Fruit fly (Drosophila melanogaster): ENCODE data around the gene CG10877.

Gene CG10877

DNA sequence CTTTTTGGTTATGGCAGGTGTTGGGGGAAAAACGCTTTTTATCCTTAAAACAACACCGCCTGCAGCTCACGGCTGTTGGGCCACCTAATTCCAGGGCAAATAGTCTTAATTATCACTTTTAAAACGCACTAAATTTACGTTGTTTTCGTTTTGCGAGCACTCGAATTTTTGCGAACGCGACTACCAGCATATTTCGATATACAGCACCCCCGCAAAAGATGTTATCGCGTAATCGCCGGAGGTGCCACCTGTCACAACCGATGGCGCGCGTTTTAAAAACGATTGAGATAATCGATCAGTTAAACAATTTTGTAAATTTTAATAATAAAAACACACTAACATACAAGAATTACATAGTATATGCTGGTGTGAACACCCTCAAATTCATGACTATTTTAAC is 11.8 kb downstream of the CG10877 start, which contains the start of gene Stat92E (continued):
- TF ChIP-seq NK7.1 (GFP tag; optimal IDR thresholded peaks at IDR 0.05): no peak
- no peak for TF ChIP-seq CG15073 (GFP tag; optimal IDR thresholded peaks at IDR 0.05)
- TF ChIP-seq ttk (GFP tag; IDR thresholded peaks at IDR 0.05): no peak
- no peak for TF ChIP-seq CG12942 (GFP tag; optimal IDR thresholded peaks at IDR 0.05)
- TF ChIP-seq Blimp-1 (GFP tag; optimal IDR thresholded peaks at IDR 0.05): no peak
- TF ChIP-seq CG10267 (tag; optimal IDR thresholded peaks at IDR 0.05): no peak
- no peak for TF ChIP-seq Nf-YB (GFP tag; optimal IDR thresholded peaks at IDR 0.05)
- TF ChIP-seq Camta (GFP tag; optimal IDR thresholded peaks at IDR 0.05): no peak
- no peak for TF ChIP-seq tgo (GFP tag; IDR thresholded peaks at IDR 0.05)
- TF ChIP-seq H15 (GFP tag; IDR thresholded peaks at IDR 0.05): no peak
- no peak for TF ChIP-seq Oaz (GFP tag; IDR thresholded peaks at IDR 0.05)
- no peak for TF ChIP-seq E2f1 (GFP tag; IDR thresholded peaks at IDR 0.05)
- TF ChIP-seq her (GFP tag; optimal IDR thresholded peaks at IDR 0.05): no peak
- peak; percentile 15; the same call in 1 of the 2 replicates for TF ChIP-seq unc-4 (GFP tag; IDR thresholded peaks at IDR 0.05; ENCODE audit: partially characterized antibody)
- TF ChIP-seq B-H1 (GFP tag; IDR thresholded peaks at IDR 0.05): no peak
- no peak for TF ChIP-seq CG18476 (GFP tag; optimal IDR thresholded peaks at IDR 0.05)
- no peak for TF ChIP-seq grau (tag; optimal IDR thresholded peaks at IDR 0.05)
- TF ChIP-seq pum (GFP tag; optimal IDR thresholded peaks at IDR 0.05): no peak
- no peak for TF ChIP-seq CG14050 (GFP tag; IDR thresholded peaks at IDR 0.05)
- TF ChIP-seq nerfin-1 (tag; optimal IDR thresholded peaks at IDR 0.05): no peak
- no peak for TF ChIP-seq ham (GFP tag; IDR thresholded peaks at IDR 0.05)
- no peak for TF ChIP-seq CG1832 (GFP tag; optimal IDR thresholded peaks at IDR 0.05)
- TF ChIP-seq en (GFP tag; optimal IDR thresholded peaks at IDR 0.05): no peak
- no peak for TF ChIP-seq tup (GFP tag; optimal IDR thresholded peaks at IDR 0.05)
- TF ChIP-seq mirr (GFP tag; optimal IDR thresholded peaks at IDR 0.05): no peak
- no peak for TF ChIP-seq B-H2 (GFP tag; optimal IDR thresholded peaks at IDR 0.05)
- no peak for TF ChIP-seq CG7839 (tag; optimal IDR thresholded peaks at IDR 0.05)
- TF ChIP-seq croc (GFP tag; conservative IDR thresholded peaks at IDR 0.05): no peak
- no peak for TF ChIP-seq CG18262 (tag; optimal IDR thresholded peaks at IDR 0.05)
- no peak for TF ChIP-seq danr (GFP tag; IDR thresholded peaks at IDR 0.05)
- TF ChIP-seq gsb-n (tag; optimal IDR thresholded peaks at IDR 0.05): no peak
- TF ChIP-seq CG8478 (optimal IDR thresholded peaks at IDR 0.05): no peak
- no peak for TF ChIP-seq CG4854 (GFP tag; optimal IDR thresholded peaks at IDR 0.05)
- TF ChIP-seq scrt (GFP tag; optimal IDR thresholded peaks at IDR 0.05): no peak
- TF ChIP-seq CG3163 (GFP tag; optimal IDR thresholded peaks at IDR 0.05): no peak
- no peak for TF ChIP-seq ssp (GFP tag; IDR thresholded peaks at IDR 0.05)
- TF ChIP-seq p53 (GFP tag; optimal IDR thresholded peaks at IDR 0.05): no peak
- TF ChIP-seq HLH3B (GFP tag; IDR thresholded peaks at IDR 0.05): no peak
- TF ChIP-seq hth (optimal IDR thresholded peaks at IDR 0.05): no peak
- no peak for TF ChIP-seq dmrt99B (tag; optimal IDR thresholded peaks at IDR 0.05)
- TF ChIP-seq hbn (GFP tag; IDR thresholded peaks at IDR 0.05; ENCODE audit: partially characterized antibody): no peak
- no peak for TF ChIP-seq Hmx (GFP tag; optimal IDR thresholded peaks at IDR 0.05)
- no peak for TF ChIP-seq CG8290 (GFP tag; optimal IDR thresholded peaks at IDR 0.05)
- no peak for TF ChIP-seq CG8290 (tag; optimal IDR thresholded peaks at IDR 0.05)
- no peak for TF ChIP-seq Trl (optimal IDR thresholded peaks at IDR 0.05)
- no peak for TF ChIP-seq Trl (GFP tag; optimal IDR thresholded peaks at IDR 0.05)
- no peak for TF ChIP-seq CG6689 (GFP tag; IDR thresholded peaks at IDR 0.05)
- no peak for TF ChIP-seq maf-S (GFP tag; optimal IDR thresholded peaks at IDR 0.05)
- no peak for TF ChIP-seq CG15269 (tag; optimal IDR thresholded peaks at IDR 0.05)
- TF ChIP-seq CG12219 (GFP tag; optimal IDR thresholded peaks at IDR 0.05): no peak
- peak; percentile 95 for TF ChIP-seq Dp (GFP tag; optimal IDR thresholded peaks at IDR 0.05)
- no peak for TF ChIP-seq NC2α (GFP tag; optimal IDR thresholded peaks at IDR 0.05)
- TF ChIP-seq seq (GFP tag; IDR thresholded peaks at IDR 0.05): no peak
- TF ChIP-seq CG5245 (GFP tag; optimal IDR thresholded peaks at IDR 0.05): no peak
